Fruit fly (Drosophila melanogaster) whole organism, embryonic: ENCODE results near the gene Pisd.

Experiments used
- Atf-2 ChIP-seq: fragments of 200-800 bp; sonication (Bioruptor generic); optimal IDR thresholded peaks from 2 replicates; lab custom pipeline; 2016; ENCODE audit warnings: missing biosample characterization, missing genetic modification characterization
- Bteb2 ChIP-seq: fragments of 200-800 bp; sonication (Bioruptor generic); optimal IDR thresholded peaks from 2 replicates; lab custom pipeline; 2016; ENCODE audit warnings: missing biosample characterization, missing genetic modification characterization
- CG10321 ChIP-seq: fragments of 200-800 bp; sonication (Bioruptor generic); IDR thresholded peaks from 2 replicates; pipeline ENCODE4 v1.3.6; 2022; ENCODE audit warnings: missing biosample characterization, missing genetic modification characterization
- CG11504 ChIP-seq: fragments of 200-800 bp; sonication (Bioruptor generic); optimal IDR thresholded peaks from 3 replicates; lab custom pipeline; 2019; ENCODE audit warnings: missing biosample characterization, mild to moderate bottlenecking, missing genetic modification characterization, moderate library complexity
- CG11560 ChIP-seq: fragments of 200-800 bp; sonication (Bioruptor generic); IDR thresholded peaks from 3 replicates; pipeline ENCODE4 v1.3.6; 2022; ENCODE audit warnings: missing biosample characterization, missing genetic modification characterization
- CG12104 ChIP-seq: fragments of 200-800 bp; sonication (Bioruptor generic); optimal IDR thresholded peaks from 3 replicates; lab custom pipeline; 2016; ENCODE audit warnings: missing biosample characterization, missing genetic modification characterization
- CG12155 ChIP-seq: fragments of 200-800 bp; sonication (Bioruptor generic); optimal IDR thresholded peaks from 3 replicates; lab custom pipeline; 2016; ENCODE audit warnings: missing biosample characterization, missing genetic modification characterization
- CG17361 ChIP-seq: fragments of 200-800 bp; sonication (Bioruptor generic); IDR thresholded peaks from 3 replicates; pipeline ENCODE4 v1.3.6; 2022; ENCODE audit warnings: missing biosample characterization, missing genetic modification characterization
- CG2120 ChIP-seq: fragments of 200-800 bp; sonication (Bioruptor generic); optimal IDR thresholded peaks from 3 replicates; lab custom pipeline; 2016; ENCODE audit warnings: missing biosample characterization, missing genetic modification characterization
- CG31224 ChIP-seq: fragments of 200-800 bp; sonication (Bioruptor generic); IDR thresholded peaks from 2 replicates; pipeline ENCODE4 v1.3.6; 2022; ENCODE audit warnings: missing biosample characterization, missing genetic modification characterization
- CG33557 ChIP-seq: fragments of 200-800 bp; sonication (Bioruptor generic); optimal IDR thresholded peaks from 2 replicates; lab custom pipeline; 2019; ENCODE audit warnings: missing biosample characterization, mild to moderate bottlenecking, missing genetic modification characterization, moderate library complexity
- CG4404 ChIP-seq: fragments of 200-800 bp; sonication (Bioruptor generic); IDR thresholded peaks from 2 replicates; pipeline ENCODE4 v1.3.6; 2022; ENCODE audit warnings: missing biosample characterization, missing genetic modification characterization
- CG4617 ChIP-seq: fragments of 200-800 bp; sonication (Bioruptor generic); optimal IDR thresholded peaks from 3 replicates; lab custom pipeline; 2016; ENCODE audit warnings: missing biosample characterization, missing genetic modification characterization, borderline replicate concordance
- CG4707 ChIP-seq: fragments of 200-800 bp; sonication (Bioruptor generic); optimal IDR thresholded peaks from 2 replicates; lab custom pipeline; 2018; ENCODE audit warnings: missing biosample characterization, mild to moderate bottlenecking, missing genetic modification characterization, moderate library complexity
- CG5953 ChIP-seq: fragments of 200-800 bp; sonication (Bioruptor generic); IDR thresholded peaks from 2 replicates; pipeline ENCODE4 v1.3.6; 2022; ENCODE audit warnings: missing biosample characterization, missing genetic modification characterization
- CG6254 ChIP-seq: fragments of 200-800 bp; sonication (Bioruptor generic); optimal IDR thresholded peaks from 3 replicates; lab custom pipeline; 2017; ENCODE audit warnings: mild to moderate bottlenecking, missing biosample characterization, missing genetic modification reagents, missing genetic modification characterization
- CG6683 ChIP-seq: fragments of 200-800 bp; sonication (Bioruptor generic); optimal IDR thresholded peaks from 2 replicates; lab custom pipeline; 2017; ENCODE audit warnings: missing biosample characterization, mild to moderate bottlenecking, missing genetic modification characterization, missing genetic modification reagents
- CG6813 ChIP-seq: fragments of 200-800 bp; sonication (Bioruptor generic); optimal IDR thresholded peaks from 2 replicates; lab custom pipeline; 2017; ENCODE audit warnings: missing biosample characterization, missing genetic modification characterization, mild to moderate bottlenecking, moderate library complexity, missing genetic modification reagents
- CG8765 ChIP-seq: fragments of 200-800 bp; sonication (Bioruptor generic); IDR thresholded peaks from 2 replicates; pipeline ENCODE4 v1.3.6; 2022; ENCODE audit warnings: missing biosample characterization, missing genetic modification characterization
- CG9817 ChIP-seq: fragments of 200-800 bp; sonication (Bioruptor generic); optimal IDR thresholded peaks from 2 replicates; lab custom pipeline; 2018; ENCODE audit warnings: missing biosample characterization, mild to moderate bottlenecking, missing genetic modification characterization, moderate library complexity
- Camta ChIP-seq: fragments of 200-800 bp; sonication (Bioruptor generic); optimal IDR thresholded peaks from 2 replicates; lab custom pipeline; 2016; ENCODE audit warnings: missing biosample characterization, missing genetic modification characterization
- D ChIP-seq, 2 experiments: fragments of 200-800 bp in 1 of 2; fragments of >200 bp in 1 of 2; sonication (Bioruptor generic) in 1 of 2; optimal IDR thresholded peaks; 2 replicates in 1 of 2; 3 replicates in 1 of 2; lab custom pipeline; 2017; ENCODE audit warnings: mild to moderate bottlenecking in 1 of 2, missing biosample characterization in 1 of 2, missing genetic modification characterization in 1 of 2, missing genetic modification reagents in 1 of 2
- Dref ChIP-seq: fragments of 200-800 bp; sonication (Bioruptor generic); IDR thresholded peaks from 2 replicates; pipeline ENCODE4 v1.3.6; 2022; ENCODE audit warnings: missing biosample characterization, missing genetic modification characterization
- E2f2 ChIP-seq: fragments of 200-800 bp; sonication (Bioruptor generic); IDR thresholded peaks from 2 replicates; pipeline ENCODE4 v1.3.6; 2022; ENCODE audit warnings: missing biosample characterization, missing genetic modification characterization
- Hand ChIP-seq: fragments of 200-800 bp; sonication (Bioruptor generic); optimal IDR thresholded peaks from 2 replicates; lab custom pipeline; 2017; ENCODE audit warnings: mild to moderate bottlenecking, missing biosample characterization, missing genetic modification reagents, missing genetic modification characterization
- Hr78 ChIP-seq, 2 experiments: fragments of 200-800 bp in 1 of 2; fragments of >200 bp in 1 of 2; sonication (Bioruptor generic) in 1 of 2; optimal IDR thresholded peaks; 2 replicates each; lab custom pipeline; 2017 to 2019; ENCODE audit warnings: missing biosample characterization in 2 of 2, missing genetic modification characterization in 2 of 2, mild to moderate bottlenecking in 1 of 2, moderate library complexity in 1 of 2
- Hsf ChIP-seq: fragments of 200-800 bp; sonication (Bioruptor generic); optimal IDR thresholded peaks from 3 replicates; lab custom pipeline; 2016; ENCODE audit warnings: missing biosample characterization, missing genetic modification characterization
- PHDP ChIP-seq: fragments of 200-800 bp; sonication (Bioruptor generic); optimal IDR thresholded peaks from 3 replicates; lab custom pipeline; 2018; ENCODE audit warnings: missing biosample characterization, mild to moderate bottlenecking, missing genetic modification characterization, moderate library complexity
- Poxn ChIP-seq: fragments of 200-800 bp; sonication (Bioruptor generic); IDR thresholded peaks from 2 replicates; pipeline ENCODE4 v1.3.6; 2022; ENCODE audit warnings: missing biosample characterization, missing genetic modification characterization
- Six4 ChIP-seq: fragments of 200-800 bp; sonication (Bioruptor generic); optimal IDR thresholded peaks from 2 replicates; lab custom pipeline; 2016; ENCODE audit warnings: missing biosample characterization, missing genetic modification characterization
- Sox100B ChIP-seq: fragments of 200-800 bp; sonication (Bioruptor generic); optimal IDR thresholded peaks from 3 replicates; lab custom pipeline; 2018; ENCODE audit warnings: missing biosample characterization, mild to moderate bottlenecking, missing genetic modification characterization
- Sry-β ChIP-seq: fragments of 200-800 bp; sonication (Bioruptor generic); optimal IDR thresholded peaks from 2 replicates; lab custom pipeline; 2018; ENCODE audit warnings: missing biosample characterization, mild to moderate bottlenecking, missing genetic modification characterization, moderate library complexity
- Usf ChIP-seq: fragments of 200-800 bp; sonication (Bioruptor generic); optimal IDR thresholded peaks from 2 replicates; lab custom pipeline; 2017; ENCODE audit warnings: missing genotype, missing biosample characterization, missing genetic modification characterization
- YL-1 ChIP-seq: fragments of 200-800 bp; sonication (Bioruptor generic); optimal IDR thresholded peaks from 3 replicates; lab custom pipeline; 2017; ENCODE audit warnings: missing biosample characterization, mild to moderate bottlenecking, missing genetic modification characterization
- bab2 ChIP-seq: fragments of 200-800 bp; sonication (Bioruptor generic); optimal IDR thresholded peaks from 2 replicates; lab custom pipeline; 2016; ENCODE audit warnings: missing biosample characterization, missing genetic modification characterization
- cg ChIP-seq: fragments of 200-800 bp; sonication (Bioruptor generic); optimal IDR thresholded peaks from 3 replicates; lab custom pipeline; 2019; ENCODE audit warnings: missing biosample characterization, mild to moderate bottlenecking, missing genetic modification characterization, moderate library complexity
- da ChIP-seq: fragments of 200-800 bp; sonication (Bioruptor generic); optimal IDR thresholded peaks from 2 replicates; lab custom pipeline; 2016; ENCODE audit warnings: missing biosample characterization, missing genetic modification characterization
- dimm ChIP-seq: fragments of 200-800 bp; sonication (Bioruptor generic); IDR thresholded peaks from 2 replicates; pipeline ENCODE4 v1.3.6; 2022; ENCODE audit warnings: missing biosample characterization, missing genetic modification characterization
- fd3F ChIP-seq: fragments of 200-800 bp; sonication (Bioruptor generic); optimal IDR thresholded peaks from 2 replicates; lab custom pipeline; 2018; ENCODE audit warnings: missing biosample characterization, mild to moderate bottlenecking, missing genetic modification characterization, moderate library complexity
- gsb-n ChIP-seq: fragments of 200-800 bp; sonication (Bioruptor generic); optimal IDR thresholded peaks from 3 replicates; lab custom pipeline; 2018; ENCODE audit warnings: missing biosample characterization, mild to moderate bottlenecking, missing genetic modification characterization
- kay ChIP-seq: fragments of 200-800 bp; sonication (Bioruptor generic); optimal IDR thresholded peaks from 2 replicates; lab custom pipeline; 2016; ENCODE audit warnings: missing biosample characterization, missing genetic modification characterization
- kni ChIP-seq: fragments of 200-800 bp; sonication (Bioruptor generic); optimal IDR thresholded peaks from 3 replicates; lab custom pipeline; 2017; ENCODE audit warnings: mild to moderate bottlenecking, missing biosample characterization, missing genetic modification reagents, missing genetic modification characterization
- luna ChIP-seq: fragments of 200-800 bp; sonication (Bioruptor generic); optimal IDR thresholded peaks from 2 replicates; lab custom pipeline; 2016; ENCODE audit warnings: missing biosample characterization, missing genetic modification characterization
- mirr ChIP-seq: fragments of 200-800 bp; sonication (Bioruptor generic); optimal IDR thresholded peaks from 3 replicates; lab custom pipeline; 2018; ENCODE audit warnings: missing biosample characterization, mild to moderate bottlenecking, missing genetic modification characterization
- sima ChIP-seq: fragments of 200-800 bp; sonication (Bioruptor generic); optimal IDR thresholded peaks from 2 replicates; lab custom pipeline; 2016; ENCODE audit warnings: missing biosample characterization, missing genetic modification characterization
- toy ChIP-seq: fragments of 200-800 bp; sonication (Bioruptor generic); IDR thresholded peaks from 2 replicates; pipeline ENCODE4 v1.3.6; 2022; ENCODE audit warnings: missing biosample characterization, missing genetic modification characterization
- vnd ChIP-seq: fragments of 200-800 bp; sonication (Bioruptor generic); IDR thresholded peaks from 3 replicates; pipeline ENCODE4 v1.3.6; 2022; ENCODE audit warnings: missing biosample characterization, missing genetic modification characterization; ENCODE audit not compliant: partially characterized antibody
- wek ChIP-seq: fragments of 200-800 bp; sonication (Bioruptor generic); optimal IDR thresholded peaks from 3 replicates; lab custom pipeline; 2018; ENCODE audit warnings: missing biosample characterization, mild to moderate bottlenecking, missing genetic modification characterization, moderate library complexity

Gene Pisd

DNA sequence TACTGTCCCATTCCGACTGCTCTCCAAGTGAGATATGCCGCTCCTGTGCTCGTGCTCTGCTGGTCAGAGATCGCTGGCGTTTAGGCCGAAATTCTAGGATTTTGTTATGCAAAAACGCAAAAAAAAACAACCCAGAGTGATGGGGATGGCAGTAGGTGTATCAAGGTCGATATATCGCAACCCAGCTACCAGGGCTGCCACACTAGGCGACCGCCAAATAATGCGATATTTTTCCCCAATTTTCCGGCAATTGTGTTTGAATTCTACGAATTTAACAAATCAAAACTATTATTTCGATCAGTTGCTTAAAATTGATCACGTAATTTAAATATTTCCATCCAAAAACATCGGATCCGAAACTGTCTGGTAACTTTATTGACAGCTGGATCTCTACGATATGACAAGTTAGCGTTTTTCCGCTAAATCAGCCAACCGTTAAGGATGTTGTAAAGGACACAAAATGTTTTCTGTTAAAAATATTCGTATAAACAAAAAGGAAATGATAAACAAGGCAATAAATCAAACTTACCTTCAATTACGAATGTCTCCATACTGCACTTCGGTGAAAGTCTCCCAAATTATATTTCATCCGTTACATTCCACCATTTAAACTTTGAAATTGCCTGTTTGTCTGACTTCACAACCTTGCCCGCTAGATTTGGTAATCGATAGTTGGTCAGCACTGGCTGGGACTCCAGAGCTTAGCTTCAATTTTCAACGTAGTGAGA, 12.9 kb upstream of the Pisd start, which contains the start of gene spas (continued):
- peak; percentile 75 for TF ChIP-seq bab2
- no peak for TF ChIP-seq CG12104 (GFP tag; lab: Kevin White, UChicago)
- peak; percentile 3 for TF ChIP-seq mirr (GFP tag; lab: Kevin White, UChicago)
- TF ChIP-seq gsb-n (tag; lab: Kevin White, UChicago): no peak
- peak; percentile 54 for TF ChIP-seq dimm (GFP tag; lab: Robert Waterston, UW)
- no peak for TF ChIP-seq CG4707 (GFP tag; lab: Kevin White, UChicago)
- TF ChIP-seq Atf-2: peak; percentile 59
- peak; percentile 88 for TF ChIP-seq CG2120 (GFP tag; lab: Kevin White, UChicago)
- TF ChIP-seq CG11504: no peak
- TF ChIP-seq CG6813 (GFP tag; lab: Kevin White, UChicago): no peak
- TF ChIP-seq Six4: peak; percentile 49
- peak; percentile 40 for TF ChIP-seq fd3F (GFP tag; lab: Kevin White, UChicago)
- TF ChIP-seq D (optimal IDR thresholded peaks at IDR 0.05; lab: Kevin White, UChicago): no peak
- TF ChIP-seq D (GFP tag; optimal IDR thresholded peaks at IDR 0.05; lab: Kevin White, UChicago): peak; percentile 35
- TF ChIP-seq vnd (GFP tag; lab: Robert Waterston, UW): peak; percentile 96
- peak; percentile 67 for TF ChIP-seq CG9817 (tag; lab: Kevin White, UChicago)
- peak; percentile 22 for TF ChIP-seq CG6254
- TF ChIP-seq CG4617: peak; percentile 81
- TF ChIP-seq Hand (GFP tag; lab: Kevin White, UChicago): no peak
- TF ChIP-seq da (GFP tag; lab: Kevin White, UChicago): peak; percentile 65
- peak; percentile 20 for TF ChIP-seq Bteb2
- TF ChIP-seq kni: peak; percentile 28
- peak; percentile 61 for TF ChIP-seq E2f2
- no peak for TF ChIP-seq luna
- TF ChIP-seq wek: no peak
- TF ChIP-seq Hsf (GFP tag; lab: Kevin White, UChicago): peak; percentile 75
- 0 out of 3 replicates have a peak, but pooled peaks have one; percentile 30 for TF ChIP-seq CG11560 (tag; lab: Robert Waterston, UW)
- TF ChIP-seq CG17361 (GFP tag; lab: Robert Waterston, UW): peak; percentile 86
- TF ChIP-seq Hr78 (GFP tag; optimal IDR thresholded peaks at IDR 0.05; lab: Kevin White, UChicago): no peak
- TF ChIP-seq Sox100B (GFP tag; lab: Kevin White, UChicago): no peak
- TF ChIP-seq Usf (GFP tag; lab: Kevin White, UChicago): peak; percentile 26
- TF ChIP-seq toy (GFP tag; lab: Robert Waterston, UW): peak; percentile 36; the same call in 1 of the 2 replicates
- TF ChIP-seq CG31224 (GFP tag; lab: Robert Waterston, UW): peak; percentile 70
- peak; percentile 46 for TF ChIP-seq PHDP (tag; lab: Kevin White, UChicago)
- TF ChIP-seq Dref (GFP tag; lab: Robert Waterston, UW): peak; percentile 60
- TF ChIP-seq Sry-β (GFP tag; lab: Kevin White, UChicago): peak; percentile 96
- no peak for TF ChIP-seq CG10321 (GFP tag; lab: Robert Waterston, UW)
- peak; percentile 65 for TF ChIP-seq YL-1 (GFP tag; lab: Kevin White, UChicago)
- TF ChIP-seq kay (GFP tag; lab: Kevin White, UChicago): peak; percentile 30
- peak; percentile 85 for TF ChIP-seq CG8765 (GFP tag; lab: Robert Waterston, UW)
- TF ChIP-seq CG6683: no peak
- TF ChIP-seq CG12155: peak; percentile 75
- peak; percentile 24 for TF ChIP-seq CG33557 (GFP tag; lab: Kevin White, UChicago)
- TF ChIP-seq Poxn (GFP tag; lab: Robert Waterston, UW): peak; percentile 39; the same call in 1 of the 2 replicates
- TF ChIP-seq sima (GFP tag; lab: Kevin White, UChicago): no peak
- TF ChIP-seq Camta (GFP tag; lab: Kevin White, UChicago): peak; percentile 16
- peak; percentile 81 for TF ChIP-seq CG4404 (GFP tag; lab: Robert Waterston, UW)
- TF ChIP-seq cg (GFP tag; lab: Kevin White, UChicago): no peak
- peak; percentile 45; the same call in 1 of the 2 replicates for TF ChIP-seq CG5953 (GFP tag; lab: Robert Waterston, UW)
